Worm (Caenorhabditis elegans) whole organism, L4 larva: ENCODE measurements around the gene bre-2.

Source experiments
- lin-39 ChIP-seq: fragments of 150-350 bp; optimal IDR thresholded peaks from 2 replicates; lab custom pipeline; 2014; ENCODE audit warnings: missing biosample characterization, missing genetic modification reagents, missing genetic modification characterization
- nhr-41 ChIP-seq: fragments of 200-800 bp; sonication (Bioruptor generic); IDR thresholded peaks from 2 replicates; pipeline ENCODE4 v1.3.6; 2022; ENCODE audit warnings: missing genetic modification reagents, missing genetic modification characterization, missing compliant biosample characterization
- nhr-77 ChIP-seq: fragments of 150-350 bp; optimal IDR thresholded peaks from 2 replicates; lab custom pipeline; 2014; ENCODE audit warnings: missing biosample characterization, missing genetic modification characterization
- pqm-1 ChIP-seq: sonication (generic microtip); optimal IDR thresholded peaks from 2 replicates; lab custom pipeline; 2017; ENCODE audit warnings: missing biosample characterization, missing genetic modification characterization
- unc-62 ChIP-seq, 3 experiments: fragments of 150-350 bp in 1 of 3; sonication (generic microtip); optimal IDR thresholded peaks in 2 of 3; peaks in 1 of 3; 1 replicate in 1 of 3; 2 replicates in 2 of 3; lab custom pipeline; 2014 to 2017; ENCODE audit warnings: missing biosample characterization in 3 of 3, missing genetic modification characterization in 3 of 3, missing genetic modification reagents in 3 of 3, missing genotype in 1 of 3

- no peak for TF ChIP-seq pqm-1 (tag; lab: Kevin White, UChicago)
- TF ChIP-seq nhr-41: no peak
- no peak for TF ChIP-seq lin-39 (tag; lab: Kevin White, UChicago)
- TF ChIP-seq nhr-77 (tag; lab: Kevin White, UChicago): no peak
- TF ChIP-seq unc-62 (GFP tag; optimal IDR thresholded peaks at IDR 0.05 in 1 of 2; lab: Kevin White, UChicago): no peak
- no peak for TF ChIP-seq unc-62 (tag; optimal IDR thresholded peaks at IDR 0.05; lab: Kevin White, UChicago)
These were observed 32.1 kb downstream of the bre-2 start, which contains the start of gene dhhc-8 for ce11 chrIII:13107307-13107706.
